Fruit fly (Drosophila melanogaster) whole organism, larva: ENCODE measurements around the gene CG12256.
A peak's percentile ranks its signal among the peaks of the same experiment; 100 is the strongest.

Experiments used
- noc ChIP-seq: fragments of 200-800 bp; sonication (Bioruptor generic); optimal IDR thresholded peaks from 3 replicates; lab custom pipeline; 2019; ENCODE audit warnings: missing biosample characterization, mild to moderate bottlenecking, missing genetic modification characterization, moderate library complexity

Gene CG12256

DNA sequence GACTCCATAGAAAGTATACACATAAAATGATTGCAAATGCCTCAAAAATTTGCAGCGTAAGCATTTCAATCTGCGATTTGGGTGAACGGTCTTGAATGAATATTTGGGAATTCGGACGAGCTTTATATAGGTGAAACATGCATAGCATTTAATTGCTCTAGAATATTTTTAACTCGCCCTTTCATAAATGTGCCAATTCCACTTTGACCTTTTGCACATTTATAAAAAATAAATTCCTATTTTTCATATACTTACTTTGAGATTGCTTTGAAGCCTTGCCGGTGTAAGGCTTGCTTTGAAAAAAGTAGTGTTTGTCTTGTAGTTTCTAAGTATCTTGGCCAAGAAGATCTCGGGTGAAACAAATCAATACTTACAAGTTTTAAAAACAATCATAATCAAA lies 8.4 kb upstream of the CG12256 start, which contains the start of gene Cyp313a5:
Gene Cyp313a5, minus strand, starts transcription at position 101 of the 400 bp plus-strand sequence.
- TF ChIP-seq noc (tag; lab: Kevin White, UChicago) = no peak

DNA sequence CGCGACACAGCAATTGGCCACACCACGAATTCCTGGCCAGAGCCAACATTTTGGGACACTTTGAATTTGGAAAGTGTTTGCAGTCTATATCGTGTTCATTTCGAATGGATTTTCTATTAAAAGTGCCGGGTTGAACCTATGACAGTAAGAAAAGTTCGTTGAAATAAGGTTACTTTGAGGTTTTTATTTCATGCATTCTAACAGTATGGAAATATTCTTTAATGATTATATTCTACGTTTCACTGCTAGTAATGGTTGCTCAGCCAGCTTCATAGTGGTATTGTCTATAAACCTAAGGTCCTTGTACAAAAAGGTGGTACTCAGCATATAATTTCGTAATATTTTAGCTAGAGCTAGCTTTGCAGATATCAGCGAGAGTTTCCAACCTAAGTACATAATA lies 6.5 kb upstream of the CG12256 start, which contains the start of gene Pglym87:
Gene Pglym87, minus strand, starts transcription at position 101 of the 400 bp plus-strand sequence.
- TF ChIP-seq noc (tag; lab: Kevin White, UChicago) = no peak

DNA sequence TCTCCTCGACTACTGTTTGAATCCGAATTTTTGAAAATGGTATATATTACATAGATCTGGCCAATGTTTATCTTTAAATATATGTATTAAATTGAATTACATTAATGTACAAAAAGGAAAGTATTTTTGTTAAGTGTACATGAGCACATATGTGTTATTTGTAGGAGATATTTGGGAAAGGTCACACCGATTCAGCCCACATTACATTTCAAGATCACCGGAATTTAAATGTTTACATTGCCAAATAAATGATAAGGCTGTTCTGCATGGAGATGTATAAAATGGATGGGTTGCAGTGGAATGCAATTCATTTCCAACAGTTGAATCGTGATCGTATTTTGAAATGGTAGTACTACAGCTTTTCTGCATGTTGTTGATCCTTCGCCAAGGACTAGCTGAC lies 3.0 kb upstream of the CG12256 start, which contains the start of gene CG3916:
Gene CG3916, plus strand, starts transcription at position 301 of the 400 bp plus-strand sequence.
- no peak for TF ChIP-seq noc (tag; lab: Kevin White, UChicago)

DNA sequence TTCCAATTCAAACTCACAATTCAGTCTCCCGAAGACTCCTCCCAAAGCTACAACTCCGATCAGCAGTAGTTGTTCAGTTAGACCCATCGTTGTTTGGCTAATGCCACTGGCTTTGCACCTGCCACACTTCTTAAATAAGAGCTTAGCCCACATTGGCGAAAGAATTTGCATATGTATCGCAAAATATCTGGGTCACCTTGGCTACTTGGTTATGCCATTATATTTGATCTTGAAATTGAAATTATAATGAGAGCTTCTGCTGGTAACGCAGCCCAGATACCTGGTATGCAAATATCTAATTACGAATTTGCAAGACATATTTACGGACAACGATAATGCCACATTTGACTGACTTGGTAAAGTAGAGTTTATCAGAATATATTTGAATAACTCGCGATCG lies 1.2 kb downstream of the CG12256 start, which contains the start of gene CG17404:
Gene CG17404, minus strand, starts transcription at position 101 of the 400 bp plus-strand sequence.
- no peak for TF ChIP-seq noc (tag; lab: Kevin White, UChicago)

DNA sequence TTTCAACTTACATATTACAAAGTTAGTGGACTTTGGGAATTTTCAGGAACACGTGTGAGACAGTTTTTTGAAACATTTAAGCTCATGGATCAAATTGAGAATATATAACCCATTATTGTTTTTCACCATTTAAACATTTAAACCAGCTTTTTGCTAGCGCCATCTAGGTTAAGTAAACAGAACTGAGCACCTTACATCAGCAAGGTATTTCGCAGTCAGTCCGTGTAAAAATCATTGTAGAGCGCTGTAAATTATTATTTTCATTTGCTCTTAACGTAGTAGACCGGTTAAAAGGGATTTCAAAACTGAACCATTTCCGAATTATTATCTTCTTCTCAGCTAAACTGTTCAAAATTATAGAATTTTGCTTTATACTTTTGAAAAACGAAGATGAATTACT lies 4.0 kb downstream of the CG12256 start, which contains the start of gene Rsbp15:
Gene Rsbp15, plus strand, starts transcription at position 295 of the 400 bp plus-strand sequence.
- no peak for TF ChIP-seq noc (tag; lab: Kevin White, UChicago)

DNA sequence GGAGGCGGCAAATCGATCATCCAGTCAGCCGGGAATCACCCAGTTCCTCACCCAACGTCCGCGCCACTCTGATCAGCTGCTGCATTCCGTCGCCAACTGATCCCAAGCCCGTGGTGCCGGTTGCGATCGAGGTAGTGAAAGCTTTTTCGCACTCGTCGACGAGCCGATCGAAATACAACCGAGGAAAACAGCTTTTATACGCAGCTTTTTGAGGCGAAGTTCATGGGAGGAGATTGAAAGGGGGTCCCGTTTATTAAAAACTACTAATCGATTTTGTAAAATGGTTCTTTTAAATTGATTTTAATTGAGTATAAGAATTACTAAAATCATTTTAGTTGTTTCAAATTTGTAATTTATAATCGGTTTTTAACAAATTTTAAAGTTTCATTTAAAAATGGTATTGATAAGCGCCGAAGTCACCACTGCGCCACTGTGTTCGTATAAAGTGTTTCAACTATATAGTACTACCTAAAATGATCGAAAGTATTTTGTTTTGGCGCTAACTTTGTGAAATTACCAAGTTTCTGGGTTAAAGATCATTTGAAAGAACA lies 4.7 kb downstream of the CG12256 start, which contains the start of gene CG4860:
Gene CG4860, minus strand, starts transcription at position 99 of the 551 bp plus-strand sequence.
- peak; percentile 91 for TF ChIP-seq noc (tag; lab: Kevin White, UChicago)

DNA sequence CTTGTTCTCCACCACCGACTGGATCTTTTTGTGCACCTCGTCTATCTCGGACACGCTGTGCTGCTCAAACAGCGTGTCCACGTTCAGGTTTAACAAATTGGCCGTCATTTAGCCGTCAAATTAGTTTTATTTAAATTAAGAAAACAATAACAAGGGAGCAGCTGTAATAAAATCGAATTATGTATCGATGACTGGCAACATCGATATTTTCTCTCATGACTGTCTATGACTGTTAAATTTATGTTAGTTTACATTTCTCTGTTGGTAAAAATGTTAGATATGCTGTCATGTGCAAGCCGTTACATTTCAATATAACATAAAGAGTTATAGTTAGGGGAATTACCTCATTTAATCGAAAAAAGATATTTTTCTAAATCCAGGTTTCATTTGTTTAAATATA lies 6.6 kb downstream of the CG12256 start, which contains the start of gene Cog1:
Gene Cog1, minus strand, starts transcription at position 190 of the 400 bp plus-strand sequence.
- no peak for TF ChIP-seq noc (tag; lab: Kevin White, UChicago)

DNA sequence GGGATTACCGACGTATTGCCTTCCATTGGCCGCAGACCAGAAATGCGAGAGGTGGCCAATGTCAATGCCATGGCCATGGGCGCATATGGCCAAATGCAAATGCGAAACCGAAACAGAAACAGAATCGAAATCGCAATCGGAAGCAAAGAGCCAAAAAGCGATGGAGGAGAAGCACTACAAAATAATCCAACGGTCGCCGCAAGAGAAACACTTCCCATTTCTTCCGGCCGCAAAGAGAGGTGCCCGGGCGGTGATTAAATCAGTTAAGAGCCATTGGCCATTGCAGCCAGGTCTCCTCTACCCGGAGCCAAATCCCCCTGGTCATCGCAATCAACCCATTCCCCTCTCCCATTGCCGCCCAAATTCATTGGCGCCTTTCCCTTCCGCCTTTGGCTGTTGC lies 11.9 kb downstream of the CG12256 start, which contains the start of gene CG14742:
Gene CG14742, plus strand, starts transcription at position 301 of the 400 bp plus-strand sequence.
- TF ChIP-seq noc (tag; lab: Kevin White, UChicago) = no peak

DNA sequence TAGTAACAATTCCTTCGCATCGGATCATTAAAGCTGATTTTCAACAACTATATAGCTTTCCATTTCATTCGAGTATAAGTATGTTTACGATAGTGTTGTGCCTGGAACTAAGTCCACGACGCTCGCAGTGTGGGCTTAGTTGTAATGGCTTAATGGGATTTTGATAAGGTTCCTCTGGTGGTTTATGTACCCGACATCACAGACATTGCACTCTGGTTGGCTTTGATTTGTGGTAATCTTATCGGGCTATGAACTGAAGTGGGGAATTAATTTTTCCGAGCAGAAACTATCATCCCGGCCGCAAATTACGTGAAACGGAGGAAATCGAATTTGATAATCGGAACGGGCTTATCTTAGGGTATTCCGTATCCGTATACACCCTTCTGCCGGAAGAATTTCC lies 14.6 kb downstream of the CG12256 start:
- no peak for TF ChIP-seq noc (tag; lab: Kevin White, UChicago)

DNA sequence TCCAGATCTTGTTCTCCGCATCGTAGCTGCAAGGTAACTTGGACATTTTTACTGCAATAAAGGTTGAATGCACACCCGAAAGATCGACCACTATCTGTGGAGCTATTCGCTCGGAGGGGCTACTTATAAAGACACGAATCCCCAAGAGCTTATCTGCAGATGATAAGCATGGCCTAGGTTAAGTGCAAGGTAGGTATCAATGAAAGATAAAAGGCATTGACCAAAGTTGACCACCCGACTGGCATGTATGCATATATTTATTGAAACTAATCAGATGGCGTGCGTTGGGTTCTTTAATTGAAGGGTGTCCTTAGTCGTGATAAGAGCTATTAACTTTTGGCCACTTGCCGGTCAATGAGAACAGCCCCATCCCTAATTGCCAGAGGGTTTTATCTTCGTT lies 15.9 kb downstream of the CG12256 start, which contains the start of gene CG4830:
Gene CG4830, minus strand, starts transcription at position 101 of the 400 bp plus-strand sequence.
- no peak for TF ChIP-seq noc (tag; lab: Kevin White, UChicago)

DNA sequence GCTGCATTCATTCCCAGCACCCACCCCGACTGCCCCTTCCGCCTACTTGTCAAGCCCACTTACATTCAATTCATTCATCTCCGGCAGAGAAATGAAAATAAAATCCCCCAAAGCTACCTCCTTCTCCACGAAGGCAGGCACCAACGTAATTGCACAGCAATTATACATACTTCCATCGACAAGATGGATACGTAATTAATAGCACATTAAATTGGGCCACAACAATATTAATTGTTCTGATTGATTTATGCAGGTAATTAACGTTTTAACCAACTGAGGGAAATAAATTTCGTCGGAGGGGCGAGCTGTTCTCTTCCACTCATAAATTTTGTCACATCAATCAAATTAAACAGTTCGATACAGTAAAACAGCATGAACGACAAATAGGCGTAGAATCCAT lies 28.5 kb downstream of the CG12256 start, which contains the start of gene Adk1:
Gene Adk1, plus strand, starts transcription at position 301 of the 400 bp plus-strand sequence.
- no peak for TF ChIP-seq noc (tag; lab: Kevin White, UChicago)

DNA sequence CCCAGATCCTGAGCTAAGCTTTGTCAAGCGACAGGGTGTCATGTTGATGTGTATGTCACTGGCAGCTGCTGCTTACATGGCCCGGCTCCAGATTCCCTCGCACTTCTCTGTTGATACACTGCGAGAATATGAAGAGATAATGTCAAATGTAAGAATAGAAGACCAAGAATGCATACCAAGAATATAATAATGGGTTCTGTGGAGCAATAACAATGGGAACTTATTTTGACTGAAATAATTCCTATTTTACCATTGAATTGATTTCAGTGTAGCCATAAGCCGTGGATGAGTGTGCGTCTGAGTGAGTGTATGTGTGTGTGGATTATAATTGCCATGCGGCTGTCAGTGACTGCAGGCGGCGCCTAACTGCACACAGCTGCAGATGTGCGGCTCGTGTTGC lies 30.0 kb downstream of the CG12256 start:
- no peak for TF ChIP-seq noc (tag; lab: Kevin White, UChicago)

DNA sequence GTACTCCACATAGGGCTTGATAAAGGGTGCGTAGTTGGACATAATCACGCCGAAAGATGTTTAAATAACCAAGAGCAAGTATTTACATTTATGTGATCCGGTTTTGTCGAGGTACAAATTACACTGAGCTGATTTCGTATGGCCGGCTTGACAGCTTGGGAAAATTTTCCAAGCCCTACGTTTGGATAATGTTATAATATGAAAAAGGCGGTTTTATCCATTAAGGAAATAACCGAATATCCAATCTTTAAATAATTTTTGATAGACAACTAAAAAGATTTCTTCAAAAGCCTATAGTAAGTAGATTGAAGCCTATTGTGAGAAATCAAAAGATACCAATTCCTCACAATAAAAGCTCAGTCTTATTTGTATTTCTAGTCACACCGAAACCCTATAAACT lies 31.2 kb downstream of the CG12256 start, which contains the start of the genes eIF3d2 and CG43450:
Gene eIF3d2, minus strand, starts transcription at position 101 of the 400 bp plus-strand sequence.
Gene CG43450, plus strand, starts transcription at position 384 of the 400 bp plus-strand sequence.
- no peak for TF ChIP-seq noc (tag; lab: Kevin White, UChicago)

DNA sequence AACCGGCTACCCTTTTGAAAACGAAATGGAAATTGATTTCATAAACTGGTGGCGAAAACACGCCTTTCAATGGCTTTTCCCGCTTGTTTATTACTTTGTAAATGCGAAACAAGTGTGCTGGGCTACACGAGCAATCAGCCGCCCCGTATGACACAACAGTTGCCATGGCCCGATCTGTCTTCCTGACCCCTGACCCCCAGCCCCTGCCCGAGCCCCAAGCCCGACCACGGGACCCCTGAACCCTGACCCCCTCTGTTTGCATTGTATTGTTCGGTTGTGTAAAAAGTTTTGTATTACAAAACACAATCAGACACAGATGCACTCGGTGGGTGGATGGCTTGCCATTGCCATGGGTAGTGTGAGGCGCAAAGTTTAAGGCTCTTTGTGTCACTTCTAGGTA lies 40.5 kb downstream of the CG12256 start:
- TF ChIP-seq noc (tag; lab: Kevin White, UChicago) = no peak
